Worm (Caenorhabditis elegans) whole organism, mixed stage, embryonic: ENCODE data around the gene fbxa-107.

ENCODE experiments used
- M03D4.4 ChIP-seq: sonication (generic microtip); optimal IDR thresholded peaks from 2 replicates; lab custom pipeline; 2017; ENCODE audit warnings: mild to moderate bottlenecking, missing genetic modification characterization, missing compliant biosample characterization
- bed-3 ChIP-seq: fragments of 200-800 bp; sonication (Bioruptor generic); optimal IDR thresholded peaks from 3 replicates; lab custom pipeline; 2018; ENCODE audit warnings: mild to moderate bottlenecking, missing genetic modification characterization, moderate library complexity, missing compliant biosample characterization
- blmp-1 ChIP-seq: fragments of 150-350 bp; optimal IDR thresholded peaks from 2 replicates; lab custom pipeline; 2014; ENCODE audit warnings: missing biosample characterization, missing genetic modification characterization
- ceh-39 ChIP-seq: fragments of 150-350 bp; optimal IDR thresholded peaks from 2 replicates; lab custom pipeline; 2014; ENCODE audit warnings: missing biosample characterization, missing genetic modification characterization
- ceh-43 ChIP-seq: fragments of 200-800 bp; sonication (Bioruptor generic); optimal IDR thresholded peaks from 2 replicates; lab custom pipeline; 2018; ENCODE audit warnings: mild to moderate bottlenecking, missing genetic modification characterization, moderate library complexity, missing compliant biosample characterization
- ceh-83 ChIP-seq: fragments of 200-800 bp; sonication (Bioruptor generic); optimal IDR thresholded peaks from 2 replicates; lab custom pipeline; 2018; ENCODE audit warnings: mild to moderate bottlenecking, missing genetic modification characterization, missing compliant biosample characterization
- cnd-1 ChIP-seq: fragments of 200-800 bp; sonication (Bioruptor generic); optimal IDR thresholded peaks from 2 replicates; lab custom pipeline; 2018; ENCODE audit warnings: mild to moderate bottlenecking, missing genetic modification characterization, missing compliant biosample characterization
- drap-1 ChIP-seq: fragments of 200-800 bp; sonication (Bioruptor generic); optimal IDR thresholded peaks from 3 replicates; lab custom pipeline; 2018; ENCODE audit warnings: mild to moderate bottlenecking, missing genetic modification characterization, missing compliant biosample characterization
- elt-1 ChIP-seq: sonication (generic microtip); optimal IDR thresholded peaks from 2 replicates; lab custom pipeline; 2017; ENCODE audit warnings: missing genetic modification characterization, mild to moderate bottlenecking, missing compliant biosample characterization, antibody characterized with exemption, moderate library complexity, borderline replicate concordance; ENCODE audit not compliant: insufficient read depth
- elt-3 ChIP-seq: fragments of 150-350 bp; optimal IDR thresholded peaks from 2 replicates; lab custom pipeline; 2014; ENCODE audit warnings: missing biosample characterization, missing genetic modification characterization
- flh-1 ChIP-seq: fragments of 200-800 bp; sonication (Bioruptor generic); optimal IDR thresholded peaks from 2 replicates; lab custom pipeline; 2018; ENCODE audit warnings: mild to moderate bottlenecking, missing genetic modification characterization, moderate library complexity, missing compliant biosample characterization
- ham-2 ChIP-seq: fragments of 200-800 bp; sonication (Bioruptor generic); optimal IDR thresholded peaks from 2 replicates; lab custom pipeline; 2018; ENCODE audit warnings: mild to moderate bottlenecking, missing genetic modification characterization, missing compliant biosample characterization
- hlh-1 ChIP-seq: fragments of 150-350 bp; optimal IDR thresholded peaks from 2 replicates; lab custom pipeline; 2014; ENCODE audit warnings: missing biosample characterization, missing genetic modification reagents, missing genetic modification characterization
- lin-13 ChIP-seq: fragments of 150-350 bp; optimal IDR thresholded peaks from 2 replicates; lab custom pipeline; 2014; ENCODE audit warnings: missing biosample characterization, missing genetic modification characterization
- lin-32 ChIP-seq: fragments of 200-800 bp; sonication (Bioruptor generic); optimal IDR thresholded peaks from 2 replicates; lab custom pipeline; 2018; ENCODE audit warnings: mild to moderate bottlenecking, missing genetic modification characterization, missing compliant biosample characterization
- lsy-2 ChIP-seq: fragments of 150-350 bp; optimal IDR thresholded peaks from 2 replicates; lab custom pipeline; 2014; ENCODE audit warnings: missing biosample characterization, missing genetic modification characterization
- mab-5 ChIP-seq: fragments of 150-350 bp; optimal IDR thresholded peaks from 2 replicates; lab custom pipeline; 2014; ENCODE audit warnings: missing biosample characterization, missing genetic modification characterization
- mep-1 ChIP-seq: fragments of 150-350 bp; optimal IDR thresholded peaks from 2 replicates; lab custom pipeline; 2017; ENCODE audit warnings: missing biosample characterization, missing genetic modification reagents, missing genetic modification characterization, inconsistent platforms
- mls-2 ChIP-seq: sonication (generic microtip); optimal IDR thresholded peaks from 2 replicates; lab custom pipeline; 2016; ENCODE audit warnings: mild to moderate bottlenecking, missing genetic modification characterization, moderate library complexity, missing compliant biosample characterization
- nhr-12 ChIP-seq: fragments of 150-350 bp; optimal IDR thresholded peaks from 2 replicates; lab custom pipeline; 2014; ENCODE audit warnings: missing biosample characterization, missing genetic modification characterization
- nhr-2 ChIP-seq: fragments of 150-350 bp; optimal IDR thresholded peaks from 2 replicates; lab custom pipeline; 2014; ENCODE audit warnings: missing biosample characterization, missing genetic modification characterization
- nhr-237 ChIP-seq: fragments of 150-350 bp; optimal IDR thresholded peaks from 2 replicates; lab custom pipeline; 2014; ENCODE audit warnings: missing biosample characterization, missing genetic modification characterization
- nhr-28 ChIP-seq: fragments of 150-350 bp; optimal IDR thresholded peaks from 2 replicates; lab custom pipeline; 2014; ENCODE audit warnings: missing biosample characterization, missing genetic modification characterization
- nhr-76 ChIP-seq: sonication (generic microtip); optimal IDR thresholded peaks from 2 replicates; lab custom pipeline; 2017; ENCODE audit warnings: missing biosample characterization, missing genetic modification characterization
- pha-4 ChIP-seq: fragments of 150-350 bp; optimal IDR thresholded peaks from 2 replicates; lab custom pipeline; 2018; ENCODE audit warnings: missing biosample characterization, missing genetic modification reagents, missing genetic modification characterization
- snpc-4 ChIP-seq: fragments of 150-350 bp; optimal IDR thresholded peaks from 2 replicates; lab custom pipeline; 2014; ENCODE audit warnings: missing biosample characterization, missing genetic modification characterization
- sptf-1 ChIP-seq: sonication (generic microtip); optimal IDR thresholded peaks from 2 replicates; lab custom pipeline; 2017; ENCODE audit warnings: mild to moderate bottlenecking, missing genetic modification characterization, moderate library complexity, missing compliant biosample characterization
- unc-120 ChIP-seq: sonication (generic microtip); optimal IDR thresholded peaks from 2 replicates; lab custom pipeline; 2017; ENCODE audit warnings: missing genetic modification characterization, missing compliant biosample characterization; ENCODE audit not compliant: poor library complexity, severe bottlenecking
- unc-39 ChIP-seq: fragments of 150-350 bp; optimal IDR thresholded peaks from 2 replicates; lab custom pipeline; 2014; ENCODE audit warnings: missing biosample characterization, missing genetic modification characterization
- unc-62 ChIP-seq: fragments of 150-350 bp; optimal IDR thresholded peaks from 2 replicates; lab custom pipeline; 2014; ENCODE audit warnings: missing biosample characterization, missing genetic modification reagents, missing genetic modification characterization
- zip-8 ChIP-seq: fragments of 150-350 bp; optimal IDR thresholded peaks from 2 replicates; lab custom pipeline; 2014; ENCODE audit warnings: missing biosample characterization, missing genetic modification characterization

fbxa-107 gene

DNA sequence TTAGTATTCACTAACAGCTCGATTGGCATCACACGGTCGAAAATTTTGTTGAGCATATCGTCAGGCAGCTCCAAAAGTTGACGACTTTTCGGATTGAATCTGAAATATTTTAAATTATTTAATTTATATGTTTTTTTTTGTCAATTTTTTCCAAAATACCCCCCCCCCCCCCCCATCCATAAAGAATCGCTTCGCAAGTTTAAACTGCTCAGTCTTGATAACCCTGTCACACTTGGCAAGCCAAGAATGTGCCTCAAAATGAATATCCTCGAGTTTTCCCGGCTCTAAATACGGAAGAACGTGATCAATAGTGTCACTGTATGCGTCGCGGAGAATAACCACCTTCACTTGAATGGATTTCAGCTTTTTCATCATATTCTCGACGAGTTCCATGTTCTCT, 9.4 kb downstream of the fbxa-107 start, which contains the start of gene Y37H2A.18:
Y37H2A.18 (minus strand) TSS at position 101 of the 400 bp plus-strand sequence.
- TF ChIP-seq unc-62 (GFP tag; lab: Kevin White, UChicago) (no peak), flh-1 (no peak), nhr-237 (tag; lab: Kevin White, UChicago) (no peak), unc-120 (tag; lab: Kevin White, UChicago) (no peak), ham-2 (GFP tag; lab: Kevin White, UChicago) (no peak), sptf-1 (tag; lab: Kevin White, UChicago) (no peak), elt-1 (tag; lab: Kevin White, UChicago) (no peak), mep-1 (tag; lab: Kevin White, UChicago) (no peak), nhr-12 (tag; lab: Kevin White, UChicago) (no peak), bed-3 (GFP tag; lab: Kevin White, UChicago) (no peak), nhr-76 (no peak), ceh-39 (tag; lab: Kevin White, UChicago) (no peak), lsy-2 (no peak), hlh-1 (tag; lab: Kevin White, UChicago) (no peak), ceh-83 (no peak), snpc-4 (no peak), elt-3 (no peak), blmp-1 (tag; lab: Kevin White, UChicago) (no peak), zip-8 (no peak), unc-39 (no peak)

- TF ChIP-seq drap-1 (GFP tag; lab: Kevin White, UChicago) = no peak
- no peak for TF ChIP-seq mab-5 (tag; lab: Kevin White, UChicago)
- no peak for TF ChIP-seq blmp-1 (tag; lab: Kevin White, UChicago)
- no peak for TF ChIP-seq unc-120 (tag; lab: Kevin White, UChicago)
- TF ChIP-seq lin-32 = no peak
- no peak for TF ChIP-seq nhr-76
- TF ChIP-seq M03D4.4 = no peak
- TF ChIP-seq nhr-28 (tag; lab: Kevin White, UChicago) = no peak
Measured at ce11 chrV:18134378-18134777, 10.6 kb downstream of the fbxa-107 start, which contains the start of gene Y37H2A.7. TSS of gene Y37H2A.7 (minus strand) at chrV:18134478.

- TF ChIP-seq flh-1 (no peak), lin-13 (tag; lab: Kevin White, UChicago) (no peak), zip-8 (no peak), nhr-2 (tag; lab: Kevin White, UChicago) (no peak), nhr-12 (tag; lab: Kevin White, UChicago) (no peak), unc-39 (no peak), hlh-1 (tag; lab: Kevin White, UChicago) (no peak), mab-5 (tag; lab: Kevin White, UChicago) (no peak), unc-62 (GFP tag; lab: Kevin White, UChicago) (no peak), blmp-1 (tag; lab: Kevin White, UChicago) (no peak), nhr-28 (tag; lab: Kevin White, UChicago) (no peak)
- TF ChIP-seq, all 35 proteins: peak for 0
Measured at ce11 chrV:18137679-18138078, 13.9 kb downstream of the fbxa-107 start.

- no peak for TF ChIP-seq elt-1 (tag; lab: Kevin White, UChicago)
- TF ChIP-seq lin-13 (tag; lab: Kevin White, UChicago) = no peak
- no peak for TF ChIP-seq lin-32
- no peak for TF ChIP-seq nhr-12 (tag; lab: Kevin White, UChicago)
- no peak for TF ChIP-seq cnd-1
- TF ChIP-seq nhr-237 (tag; lab: Kevin White, UChicago) = no peak
- no peak for TF ChIP-seq mab-5 (tag; lab: Kevin White, UChicago)
- no peak for TF ChIP-seq unc-62 (GFP tag; lab: Kevin White, UChicago)
- TF ChIP-seq M03D4.4 = no peak
- TF ChIP-seq mls-2 (tag; lab: Kevin White, UChicago) = no peak
- TF ChIP-seq zip-8 = no peak
- no peak for TF ChIP-seq ceh-39 (tag; lab: Kevin White, UChicago)
- no peak for TF ChIP-seq pha-4
- no peak for TF ChIP-seq snpc-4
- TF ChIP-seq ceh-43 = no peak
- TF ChIP-seq flh-1 = no peak
Measured at ce11 chrV:18138695-18139094, 15.0 kb downstream of the fbxa-107 start, which contains the start of gene Y37H2A.10. TSS of gene Y37H2A.10 (plus strand) at chrV:18138995.

DNA sequence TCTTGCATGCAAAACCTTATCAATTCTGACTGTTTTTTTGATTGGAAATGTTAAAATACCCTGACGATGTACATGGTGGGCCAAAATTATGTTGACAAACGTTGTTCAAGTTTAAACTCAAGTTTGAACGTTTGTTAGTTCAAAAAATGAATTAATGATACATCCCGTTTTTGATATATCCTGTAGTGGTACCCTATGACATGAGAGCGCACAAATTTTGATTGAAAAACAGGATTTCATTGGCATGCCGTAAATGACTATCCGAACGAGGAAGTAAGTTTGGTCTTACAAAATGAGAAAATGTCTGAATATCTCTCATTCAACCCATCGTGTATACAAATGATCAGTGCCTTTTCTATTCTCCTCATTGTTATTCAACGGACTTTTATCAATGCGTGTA, 17.4 kb downstream of the fbxa-107 start, which contains the start of gene Y37H2A.11:
Y37H2A.11 (plus strand) TSS at position 301 of the 400 bp plus-strand sequence.
- TF ChIP-seq ceh-39 (tag; lab: Kevin White, UChicago) = no peak
- no peak for TF ChIP-seq ham-2 (GFP tag; lab: Kevin White, UChicago)
- TF ChIP-seq blmp-1 (tag; lab: Kevin White, UChicago) = no peak
- no peak for TF ChIP-seq hlh-1 (tag; lab: Kevin White, UChicago)
- TF ChIP-seq unc-120 (tag; lab: Kevin White, UChicago) = no peak
